Worm (Caenorhabditis elegans) whole organism, L1 larva: ENCODE measurements around the gene F38A5.6.

Experiments
- C04F5.9 ChIP-seq: sonication (generic microtip); optimal IDR thresholded peaks from 2 replicates; lab custom pipeline; 2016; ENCODE audit warnings: missing genetic modification characterization, missing compliant biosample characterization
- C34B4.2 ChIP-seq: sonication (generic microtip); optimal IDR thresholded peaks from 2 replicates; lab custom pipeline; 2017; ENCODE audit warnings: mild to moderate bottlenecking, missing genetic modification characterization, missing compliant biosample characterization
- Y116A8C.19 ChIP-seq: sonication (generic microtip); optimal IDR thresholded peaks from 2 replicates; lab custom pipeline; 2016; ENCODE audit warnings: missing compliant biosample characterization, missing genetic modification characterization, borderline replicate concordance
- ama-1 ChIP-seq: fragments of 150-350 bp; optimal IDR thresholded peaks from 2 replicates; lab custom pipeline; 2014
- blmp-1 ChIP-seq: fragments of 150-350 bp; optimal IDR thresholded peaks from 2 replicates; lab custom pipeline; 2014; ENCODE audit warnings: missing biosample characterization, missing genetic modification characterization
- ceh-63 ChIP-seq: fragments of 200-800 bp; sonication (Bioruptor generic); optimal IDR thresholded peaks from 2 replicates; lab custom pipeline; 2018; ENCODE audit warnings: mild to moderate bottlenecking, missing genetic modification characterization, missing compliant biosample characterization
- ceh-8 ChIP-seq: fragments of 200-800 bp; sonication (Bioruptor generic); optimal IDR thresholded peaks from 2 replicates; lab custom pipeline; 2018; ENCODE audit warnings: mild to moderate bottlenecking, missing genetic modification characterization, moderate library complexity, missing compliant biosample characterization
- ceh-82 ChIP-seq, 3 experiments: fragments of 150-350 bp in 1 of 3; sonication (generic microtip) in 2 of 3; optimal IDR thresholded peaks; 2 replicates each; lab custom pipeline; 2014 to 2017; ENCODE audit warnings: missing biosample characterization in 3 of 3, missing genetic modification characterization in 3 of 3
- ceh-88 ChIP-seq: fragments of 200-800 bp; sonication (Bioruptor generic); IDR thresholded peaks from 2 replicates; pipeline ENCODE4 v1.3.6; 2022; ENCODE audit warnings: missing genetic modification characterization, missing compliant biosample characterization
- ces-1 ChIP-seq: fragments of 150-350 bp; optimal IDR thresholded peaks from 2 replicates; lab custom pipeline; 2014; ENCODE audit warnings: missing biosample characterization, missing genetic modification reagents, missing genetic modification characterization
- dsc-1 ChIP-seq: sonication (generic microtip); optimal IDR thresholded peaks from 2 replicates; lab custom pipeline; 2016; ENCODE audit warnings: mild to moderate bottlenecking, missing genetic modification characterization, missing compliant biosample characterization
- efl-1 ChIP-seq, 4 experiments: fragments of 150-350 bp; optimal IDR thresholded peaks in 3 of 4; peaks in 1 of 4; 1 replicate in 1 of 4; 2 replicates in 3 of 4; lab custom pipeline; 2014; ENCODE audit warnings: missing biosample characterization in 2 of 4, missing genetic modification characterization in 2 of 4, missing genetic modification reagents in 2 of 4
- egl-13 ChIP-seq: sonication (generic microtip); optimal IDR thresholded peaks from 2 replicates; lab custom pipeline; 2016; ENCODE audit warnings: missing genotype, missing genetic modification reagents, missing genetic modification characterization, missing compliant biosample characterization
- egl-27 ChIP-seq, 2 experiments: fragments of 150-350 bp in 1 of 2; sonication (generic microtip); optimal IDR thresholded peaks; 3 replicates each; lab custom pipeline; 2017 to 2018; ENCODE audit warnings: missing biosample characterization in 2 of 2, missing genetic modification characterization in 2 of 2, missing genetic modification reagents in 2 of 2
- elt-3 ChIP-seq, 6 experiments: fragments of 150-350 bp in 1 of 6; sonication (generic microtip); optimal IDR thresholded peaks; 2 replicates each; lab custom pipeline; 2017 to 2018; ENCODE audit warnings: missing biosample characterization in 6 of 6, missing genetic modification characterization in 6 of 6, inconsistent platforms in 1 of 6
- ets-5 ChIP-seq: fragments of 200-800 bp; sonication (Bioruptor generic); IDR thresholded peaks from 2 replicates; pipeline ENCODE4 v1.3.6; 2022; ENCODE audit warnings: missing genetic modification characterization, missing compliant biosample characterization
- fkh-10 ChIP-seq: sonication (generic microtip); optimal IDR thresholded peaks from 2 replicates; lab custom pipeline; 2017; ENCODE audit warnings: missing biosample characterization, missing genetic modification reagents, missing genetic modification characterization
- fkh-8 ChIP-seq: sonication (generic microtip); optimal IDR thresholded peaks from 2 replicates; lab custom pipeline; 2016; ENCODE audit warnings: mild to moderate bottlenecking, missing genetic modification characterization, missing compliant biosample characterization
- grh-1 ChIP-seq: fragments of 200-800 bp; sonication (Bioruptor generic); IDR thresholded peaks from 2 replicates; pipeline ENCODE4 v1.3.6; 2022; ENCODE audit warnings: missing genetic modification reagents, missing genetic modification characterization, missing compliant biosample characterization
- hlh-17 ChIP-seq: fragments of 200-800 bp; sonication (Bioruptor generic); optimal IDR thresholded peaks from 2 replicates; lab custom pipeline; 2018; ENCODE audit warnings: missing genetic modification characterization, mild to moderate bottlenecking, missing compliant biosample characterization, moderate library complexity, borderline replicate concordance
- hlh-4 ChIP-seq: sonication (generic microtip); optimal IDR thresholded peaks from 2 replicates; lab custom pipeline; 2016; ENCODE audit warnings: mild to moderate bottlenecking, missing genetic modification characterization, missing compliant biosample characterization
- hpl-2 ChIP-seq: fragments of 150-350 bp; optimal IDR thresholded peaks from 2 replicates; lab custom pipeline; 2014; ENCODE audit warnings: missing biosample characterization, missing genetic modification reagents, missing genetic modification characterization
- irx-1 ChIP-seq: sonication (generic microtip); optimal IDR thresholded peaks from 2 replicates; lab custom pipeline; 2016; ENCODE audit warnings: missing genetic modification characterization, missing compliant biosample characterization
- isw-1 ChIP-seq: fragments of 200-800 bp; sonication (Bioruptor generic); IDR thresholded peaks from 2 replicates; pipeline ENCODE4 v1.3.6; 2022; ENCODE audit warnings: missing genetic modification characterization, missing compliant biosample characterization
- jun-1 ChIP-seq: fragments of 150-350 bp; optimal IDR thresholded peaks from 2 replicates; lab custom pipeline; 2014; ENCODE audit warnings: missing biosample characterization, missing genetic modification reagents, missing genetic modification characterization
- lin-14 ChIP-seq: fragments of 200-800 bp; sonication (Bioruptor generic); optimal IDR thresholded peaks from 2 replicates; lab custom pipeline; 2018; ENCODE audit warnings: mild to moderate bottlenecking, missing genetic modification characterization, moderate library complexity, missing compliant biosample characterization
- lin-39 ChIP-seq: fragments of 150-350 bp; optimal IDR thresholded peaks from 2 replicates; lab custom pipeline; 2014; ENCODE audit warnings: missing biosample characterization, missing genetic modification reagents, missing genetic modification characterization
- lir-3 ChIP-seq: sonication (generic microtip); optimal IDR thresholded peaks from 2 replicates; lab custom pipeline; 2016; ENCODE audit warnings: mild to moderate bottlenecking, missing genetic modification characterization, moderate library complexity, missing compliant biosample characterization; ENCODE audit not compliant: poor library complexity
- mab-9 ChIP-seq: fragments of 200-800 bp; sonication (Bioruptor generic); IDR thresholded peaks from 2 replicates; pipeline ENCODE4 v1.3.6; 2022; ENCODE audit warnings: missing genetic modification reagents, missing genetic modification characterization, missing compliant biosample characterization
- mdl-1 ChIP-seq, 2 experiments: fragments of 150-350 bp; optimal IDR thresholded peaks; 2 replicates each; lab custom pipeline; 2014 to 2017; ENCODE audit warnings: missing biosample characterization in 2 of 2, missing genetic modification characterization in 2 of 2, inconsistent platforms in 1 of 2
- nhr-11 ChIP-seq: fragments of 150-350 bp; optimal IDR thresholded peaks from 2 replicates; lab custom pipeline; 2014; ENCODE audit warnings: missing biosample characterization, missing genetic modification characterization
- nhr-237 ChIP-seq: fragments of 150-350 bp; optimal IDR thresholded peaks from 2 replicates; lab custom pipeline; 2014; ENCODE audit warnings: missing biosample characterization, missing genetic modification characterization
- nhr-28 ChIP-seq: fragments of 150-350 bp; optimal IDR thresholded peaks from 2 replicates; lab custom pipeline; 2014; ENCODE audit warnings: missing biosample characterization, missing genetic modification characterization
- nhr-47 ChIP-seq: sonication (generic microtip); optimal IDR thresholded peaks from 2 replicates; lab custom pipeline; 2016; ENCODE audit warnings: mild to moderate bottlenecking, missing genetic modification characterization, moderate library complexity, missing compliant biosample characterization
- nhr-77 ChIP-seq: fragments of 150-350 bp; optimal IDR thresholded peaks from 2 replicates; lab custom pipeline; 2014; ENCODE audit warnings: missing biosample characterization, missing genetic modification characterization
- nhr-90 ChIP-seq: sonication (generic microtip); optimal IDR thresholded peaks from 2 replicates; lab custom pipeline; 2016; ENCODE audit warnings: mild to moderate bottlenecking, missing genetic modification characterization, missing compliant biosample characterization; ENCODE audit not compliant: poor library complexity
- pag-3 ChIP-seq: sonication (generic microtip); optimal IDR thresholded peaks from 2 replicates; lab custom pipeline; 2017; ENCODE audit warnings: missing genetic modification characterization, mild to moderate bottlenecking, missing compliant biosample characterization, antibody characterized with exemption, borderline replicate concordance; ENCODE audit not compliant: insufficient read depth
- pax-3 ChIP-seq: fragments of 200-800 bp; sonication (Bioruptor generic); optimal IDR thresholded peaks from 2 replicates; lab custom pipeline; 2018; ENCODE audit warnings: mild to moderate bottlenecking, missing genetic modification characterization, moderate library complexity, missing compliant biosample characterization
- skn-1 ChIP-seq: fragments of 150-350 bp; optimal IDR thresholded peaks from 2 replicates; lab custom pipeline; 2014; ENCODE audit warnings: missing biosample characterization, missing genetic modification characterization
- snu-23 ChIP-seq: sonication (generic microtip); optimal IDR thresholded peaks from 2 replicates; lab custom pipeline; 2016; ENCODE audit warnings: missing genetic modification characterization, missing compliant biosample characterization
- sup-37 ChIP-seq: fragments of 200-800 bp; sonication (Bioruptor generic); optimal IDR thresholded peaks from 2 replicates; lab custom pipeline; 2018; ENCODE audit warnings: mild to moderate bottlenecking, missing genetic modification characterization, missing compliant biosample characterization
- swsn-7 ChIP-seq: sonication (generic microtip); optimal IDR thresholded peaks from 2 replicates; lab custom pipeline; 2016; ENCODE audit warnings: missing genetic modification characterization, missing compliant biosample characterization
- tbx-2 ChIP-seq: sonication (generic microtip); optimal IDR thresholded peaks from 2 replicates; lab custom pipeline; 2016; ENCODE audit warnings: missing genetic modification characterization, missing compliant biosample characterization
- unc-130 ChIP-seq: fragments of 150-350 bp; optimal IDR thresholded peaks from 2 replicates; lab custom pipeline; 2017; ENCODE audit warnings: missing biosample characterization, missing genetic modification characterization, inconsistent platforms
- unc-30 ChIP-seq: sonication (generic microtip); optimal IDR thresholded peaks from 2 replicates; lab custom pipeline; 2017; ENCODE audit warnings: missing biosample characterization, missing genetic modification characterization
- unc-62 ChIP-seq: fragments of 150-350 bp; optimal IDR thresholded peaks from 2 replicates; lab custom pipeline; 2014; ENCODE audit warnings: missing biosample characterization, missing genetic modification reagents, missing genetic modification characterization
- unc-86 ChIP-seq: sonication (generic microtip); optimal IDR thresholded peaks from 2 replicates; lab custom pipeline; 2016; ENCODE audit warnings: missing genetic modification characterization, missing compliant biosample characterization
- unc-98 ChIP-seq: fragments of 200-800 bp; sonication (Bioruptor generic); IDR thresholded peaks from 2 replicates; pipeline ENCODE4 v1.3.6; 2022; ENCODE audit warnings: missing genetic modification characterization, missing compliant biosample characterization
- vab-15 ChIP-seq: sonication (generic microtip); optimal IDR thresholded peaks from 2 replicates; lab custom pipeline; 2017; ENCODE audit warnings: missing genotype, mild to moderate bottlenecking, missing genetic modification characterization, missing compliant biosample characterization
- xbp-1 ChIP-seq: sonication (generic microtip); optimal IDR thresholded peaks from 2 replicates; lab custom pipeline; 2016; ENCODE audit warnings: missing genetic modification characterization, missing compliant biosample characterization
- zip-4 ChIP-seq: fragments of 200-800 bp; sonication (Bioruptor generic); optimal IDR thresholded peaks from 2 replicates; lab custom pipeline; 2018; ENCODE audit warnings: mild to moderate bottlenecking, missing genetic modification characterization, moderate library complexity, missing compliant biosample characterization

The F38A5.6 gene

DNA sequence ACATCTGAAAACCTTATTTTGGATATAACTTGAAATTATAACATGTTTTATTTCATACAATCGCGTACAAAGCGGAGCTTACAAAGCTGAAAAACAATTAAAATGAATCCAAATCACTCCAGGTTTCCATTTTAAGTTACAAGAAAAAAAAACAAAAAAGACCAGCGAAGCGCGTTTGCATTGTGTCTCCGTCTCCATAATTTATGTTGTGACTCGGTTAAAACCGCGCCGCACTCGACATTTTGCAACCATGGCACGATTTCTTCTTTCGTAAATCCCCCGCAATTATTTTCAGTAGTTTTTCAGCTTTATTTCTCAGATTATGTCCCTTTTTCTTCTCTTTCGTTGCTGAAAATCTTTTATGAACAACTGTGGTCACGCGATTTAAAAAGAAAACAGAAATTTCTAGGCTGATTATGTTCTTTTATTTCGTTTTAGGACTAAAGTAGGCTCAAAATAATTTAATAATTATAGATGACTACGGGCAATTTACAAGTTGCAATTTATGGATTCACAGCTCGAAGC, 11.7 kb downstream of the F38A5.6 start, which contains the start of the genes F38A5.2 and dnj-11:
F38A5.2 (minus strand) TSS at position 4 of the 525 bp plus-strand sequence.
dnj-11 (plus strand) TSS at position 475 of the 525 bp plus-strand sequence.
- TF ChIP-seq unc-86 = peak; percentile 80
- no peak for TF ChIP-seq nhr-28 (tag; lab: Kevin White, UChicago)
- peak; percentile 55 for TF ChIP-seq vab-15 (tag; lab: Kevin White, UChicago)
- no peak for TF ChIP-seq unc-62 (GFP tag; lab: Kevin White, UChicago)
- peak in 1 of 2 experiments; percentile 76 for TF ChIP-seq mdl-1 (tag; optimal IDR thresholded peaks at IDR 0.05; lab: Kevin White, UChicago)
- no peak for TF ChIP-seq nhr-11 (tag; lab: Kevin White, UChicago)
- TF ChIP-seq hlh-17 (GFP tag; lab: Kevin White, UChicago) = no peak
- peak; percentile 58 for TF ChIP-seq zip-4 (GFP tag; lab: Kevin White, UChicago)
- TF ChIP-seq ets-5 (GFP tag; lab: Robert Waterston, UW) = no peak
- no peak for TF ChIP-seq ces-1 (GFP tag; lab: Kevin White, UChicago)
- peak; percentile 85 for TF ChIP-seq swsn-7
- TF ChIP-seq unc-98 (GFP tag; lab: Robert Waterston, UW) = no peak
- TF ChIP-seq nhr-47 = peak; percentile 88
- TF ChIP-seq isw-1 (GFP tag; lab: Robert Waterston, UW) = peak; percentile 88
- TF ChIP-seq blmp-1 = peak; percentile 72
- peak; percentile 28 for TF ChIP-seq C04F5.9 (tag; lab: Kevin White, UChicago)
- TF ChIP-seq elt-3 (tag; optimal IDR thresholded peaks at IDR 0.05; lab: Kevin White, UChicago) = peak in 2 of 6 experiments; percentile 64 to 89
- TF ChIP-seq ceh-88 (GFP tag; lab: Robert Waterston, UW) = peak; percentile 52; the same call in 1 of the 2 replicates
- TF ChIP-seq nhr-90 (tag; lab: Kevin White, UChicago) = peak; percentile 84
- TF ChIP-seq skn-1 (tag; lab: Kevin White, UChicago) = peak; percentile 90
- TF ChIP-seq mab-9 (GFP tag; lab: Robert Waterston, UW) = no peak
- TF ChIP-seq fkh-10 (GFP tag; lab: Kevin White, UChicago) = peak; percentile 65
- TF ChIP-seq efl-1 (optimal IDR thresholded peaks at IDR 0.05; lab: Kevin White, UChicago) = peak; percentile 88 to 90
- TF ChIP-seq efl-1 (GFP tag; optimal IDR thresholded peaks at IDR 0.05 in 1 of 2; lab: Kevin White, UChicago) = peak; percentile 83 to 98
- peak; percentile 77 for TF ChIP-seq nhr-77 (tag; lab: Kevin White, UChicago)
- peak; percentile 74 for TF ChIP-seq grh-1 (GFP tag; lab: Robert Waterston, UW)
- TF ChIP-seq Y116A8C.19 = no peak
- peak; percentile 56 for TF ChIP-seq egl-13
- TF ChIP-seq snu-23 (GFP tag; lab: Kevin White, UChicago) = peak; percentile 91
- TF ChIP-seq lin-39 (tag; lab: Kevin White, UChicago) = peak; percentile 59
- TF ChIP-seq ceh-82 (tag; optimal IDR thresholded peaks at IDR 0.05; lab: Kevin White, UChicago) = peak; percentile 70 to 93 (median 80)
- TF ChIP-seq hpl-2 (GFP tag; lab: Kevin White, UChicago) = peak; percentile 62
- no peak for TF ChIP-seq unc-30 (tag; lab: Kevin White, UChicago)
- TF ChIP-seq fkh-8 (tag; lab: Kevin White, UChicago) = peak; percentile 81
- TF ChIP-seq unc-130 (tag; lab: Kevin White, UChicago) = peak; percentile 90
- TF ChIP-seq tbx-2 (tag; lab: Kevin White, UChicago) = peak; percentile 86
- peak; percentile 75 for TF ChIP-seq dsc-1 (tag; lab: Kevin White, UChicago)
- peak; percentile 66 for TF ChIP-seq lir-3 (tag; lab: Kevin White, UChicago)
- TF ChIP-seq ceh-8 = no peak
- no peak for TF ChIP-seq ama-1 (lab: Kevin White, UChicago)
- TF ChIP-seq nhr-237 (tag; lab: Kevin White, UChicago) = peak; percentile 52
- TF ChIP-seq pax-3 (tag; lab: Kevin White, UChicago) = peak; percentile 48
- peak; percentile 26 for TF ChIP-seq pag-3 (tag; lab: Kevin White, UChicago)
- TF ChIP-seq C34B4.2 = no peak
- TF ChIP-seq jun-1 (tag; lab: Kevin White, UChicago) = peak; percentile 69
- no peak for TF ChIP-seq hlh-4 (tag; lab: Kevin White, UChicago)
- TF ChIP-seq ceh-63 (GFP tag; lab: Kevin White, UChicago) = no peak
- peak; percentile 7 for TF ChIP-seq sup-37
- peak; percentile 75 for TF ChIP-seq irx-1 (tag; lab: Kevin White, UChicago)
- TF ChIP-seq xbp-1 (tag; lab: Kevin White, UChicago) = peak; percentile 86
- peak; percentile 89 for TF ChIP-seq lin-14
- no peak for TF ChIP-seq egl-27 (tag; optimal IDR thresholded peaks at IDR 0.05; lab: Kevin White, UChicago)
